Worm (Caenorhabditis elegans): ENCODE data around the gene apm-3.

DNA sequence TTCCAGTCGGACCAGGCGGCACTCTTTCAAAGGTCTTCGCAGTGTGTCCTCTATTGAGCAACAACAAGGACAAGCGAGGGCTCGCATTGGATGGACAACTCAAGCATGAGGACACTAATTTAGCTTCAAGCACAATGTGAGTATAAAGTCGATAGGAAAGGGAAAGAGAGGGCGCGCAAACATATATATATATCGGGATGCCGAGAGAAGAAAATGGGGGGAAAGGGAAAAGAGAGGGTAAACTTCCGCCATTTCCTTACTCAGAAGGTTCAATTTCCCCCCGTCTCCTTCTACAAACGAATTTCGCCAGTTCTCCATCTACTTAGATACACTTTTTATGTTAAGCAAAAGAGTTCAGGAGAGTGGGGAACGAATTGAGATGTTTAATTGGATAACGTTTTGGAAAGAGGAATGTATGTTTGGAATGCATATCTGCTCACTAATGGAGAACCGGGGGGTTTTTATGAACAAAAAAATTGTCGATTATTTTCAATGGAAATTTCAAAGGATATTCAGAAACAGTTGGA lies 2.2 kb upstream of the apm-3 start:
- TF ChIP-seq pag-3 (tag; optimal IDR thresholded peaks at IDR 0.05; ENCODE audit: borderline replicate concordance, insufficient read depth), result no peak
- TF ChIP-seq blmp-1 (tag; optimal IDR thresholded peaks at IDR 0.05), result no peak
- no peak for TF ChIP-seq unc-62 (GFP tag; optimal IDR thresholded peaks at IDR 0.05)
- TF ChIP-seq pqm-1 (tag; optimal IDR thresholded peaks at IDR 0.05), result no peak
